Worm (Caenorhabditis elegans): ENCODE data around the gene K04G7.1.

K04G7.1 gene

ce11 chrIII:7140228-7140710 lies 22.2 kb upstream of the K04G7.1 start (continued):
- TF ChIP-seq ceh-91 (GFP tag; IDR thresholded peaks at IDR 0.05) (0 out of 2 replicates have a peak, but pooled peaks have one; percentile 18), madf-6 (GFP tag; IDR thresholded peaks at IDR 0.05) (peak; percentile 78), lir-1 (GFP tag; conservative IDR thresholded peaks at IDR 0.05) (0 out of 2 replicates have a peak, but pooled peaks have one; percentile 16), snpc-4 (GFP tag; optimal IDR thresholded peaks at IDR 0.05) (peak; percentile 94), snpc-4 (tag; optimal IDR thresholded peaks at IDR 0.05) (peak; percentile 94 to 98 (median 96)), F52B5.7 (tag; optimal IDR thresholded peaks at IDR 0.05) (no peak), ztf-28 (GFP tag; IDR thresholded peaks at IDR 0.05) (0 out of 2 replicates have a peak, but pooled peaks have one; percentile 14), ekl-4 (GFP tag; IDR thresholded peaks at IDR 0.05) (peak; percentile 73), aptf-3 (GFP tag; IDR thresholded peaks at IDR 0.05) (no peak), B0261.1 (tag; optimal IDR thresholded peaks at IDR 0.05) (no peak), Y56A3A.18 (GFP tag; IDR thresholded peaks at IDR 0.05) (0 out of 2 replicates have a peak, but pooled peaks have one; percentile 37), ccch-3 (GFP tag; optimal IDR thresholded peaks at IDR 0.05) (no peak), tlf-1 (GFP tag; optimal IDR thresholded peaks at IDR 0.05) (peak; percentile 31), F49E8.2 (tag; optimal IDR thresholded peaks at IDR 0.05; ENCODE audit: insufficient read depth) (peak; percentile 83), B0336.3 (GFP tag; IDR thresholded peaks at IDR 0.05) (peak; percentile 66; the same call in 1 of the 2 replicates), dpl-1 (GFP tag; optimal IDR thresholded peaks at IDR 0.05) (no peak), F33H1.4 (GFP tag; IDR thresholded peaks at IDR 0.05) (peak; percentile 51), let-607 (tag; optimal IDR thresholded peaks at IDR 0.05) (peak in 1 of 2 experiments; percentile 8), athp-1 (tag; optimal IDR thresholded peaks at IDR 0.05) (peak; percentile 28), lin-35 (GFP tag; optimal IDR thresholded peaks at IDR 0.05) (peak in 1 of 3 experiments; percentile 40), mxl-1 (tag; optimal IDR thresholded peaks at IDR 0.05) (no peak), F57C9.4 (tag; optimal IDR thresholded peaks at IDR 0.05) (no peak), lsl-1 (GFP tag; optimal IDR thresholded peaks at IDR 0.05) (peak; percentile 67), ceh-27 (GFP tag; optimal IDR thresholded peaks at IDR 0.05) (no peak), nhr-90 (tag; optimal IDR thresholded peaks at IDR 0.05) (no peak), rec-8 (tag; optimal IDR thresholded peaks at IDR 0.05) (peak in 1 of 2 experiments; percentile 49), madf-3 (GFP tag; IDR thresholded peaks at IDR 0.05) (peak; percentile 50; the same call in 1 of the 2 replicates), F39B2.1 (GFP tag; IDR thresholded peaks at IDR 0.05) (0 out of 2 replicates have a peak, but pooled peaks have one; percentile 64), rcor-1 (GFP tag; IDR thresholded peaks at IDR 0.05) (peak; percentile 55; the same call in 1 of the 2 replicates), ets-4 (GFP tag; optimal IDR thresholded peaks at IDR 0.05) (no peak), unc-130 (GFP tag; optimal IDR thresholded peaks at IDR 0.05) (peak; percentile 45), him-1 (tag; optimal IDR thresholded peaks at IDR 0.05) (peak; percentile 62), attf-6 (GFP tag; IDR thresholded peaks at IDR 0.05) (peak; percentile 95), ztf-18 (tag; optimal IDR thresholded peaks at IDR 0.05) (peak; percentile 24), lin-26 (GFP tag; IDR thresholded peaks at IDR 0.05) (peak; percentile 45; the same call in 1 of the 2 replicates), mel-28 (tag; optimal IDR thresholded peaks at IDR 0.05; ENCODE audit: borderline replicate concordance) (no peak), gei-17 (GFP tag; optimal IDR thresholded peaks at IDR 0.05) (no peak), lin-54 (GFP tag; optimal IDR thresholded peaks at IDR 0.05) (peak; percentile 67), ama-1 (optimal IDR thresholded peaks at IDR 0.05) (peak; percentile 8), ama-1 (GFP tag; optimal IDR thresholded peaks at IDR 0.05) (no peak), tbp1 (GFP tag; optimal IDR thresholded peaks at IDR 0.05) (peak; percentile 78), cebp-2 (GFP tag; IDR thresholded peaks at IDR 0.05) (no peak), pbrm-1 (GFP tag; IDR thresholded peaks at IDR 0.05) (peak; percentile 94), snpc-3.4 (tag; optimal IDR thresholded peaks at IDR 0.05) (peak; percentile 91), C06A6.2 (GFP tag; conservative IDR thresholded peaks at IDR 0.05) (no peak), Y67H2A.10 (GFP tag; conservative IDR thresholded peaks at IDR 0.05) (no peak), F57A8.1 (GFP tag; optimal IDR thresholded peaks at IDR 0.05) (no peak), B0019.2 (GFP tag; conservative IDR thresholded peaks at IDR 0.05) (no peak)
